Worm (Caenorhabditis elegans): ENCODE measurements around the gene srz-38.
"Not testable (repeated sequence)": the region's sequence is repeated elsewhere in the genome, so short reads cannot be mapped to it uniquely, and the experiment has no call there.

ce11 chrIV:16307925-16308324 lies 27.2 kb upstream of the srz-38 start, which contains the start of gene rac-2:
- not testable (repeated sequence) for TF ChIP-seq elt-3 (tag; optimal IDR thresholded peaks at IDR 0.05); pha-4 (tag; optimal IDR thresholded peaks at IDR 0.05); drap-1 (GFP tag; optimal IDR thresholded peaks at IDR 0.05); hlh-1 (tag; optimal IDR thresholded peaks at IDR 0.05); unc-62 (GFP tag; optimal IDR thresholded peaks at IDR 0.05)

Measured in whole organism, mixed stage, embryonic.